Worm (Caenorhabditis elegans): ENCODE measurements around the gene clec-65.
A peak's percentile ranks its signal among the peaks of the same experiment; 100 is the strongest.

clec-65 gene

DNA sequence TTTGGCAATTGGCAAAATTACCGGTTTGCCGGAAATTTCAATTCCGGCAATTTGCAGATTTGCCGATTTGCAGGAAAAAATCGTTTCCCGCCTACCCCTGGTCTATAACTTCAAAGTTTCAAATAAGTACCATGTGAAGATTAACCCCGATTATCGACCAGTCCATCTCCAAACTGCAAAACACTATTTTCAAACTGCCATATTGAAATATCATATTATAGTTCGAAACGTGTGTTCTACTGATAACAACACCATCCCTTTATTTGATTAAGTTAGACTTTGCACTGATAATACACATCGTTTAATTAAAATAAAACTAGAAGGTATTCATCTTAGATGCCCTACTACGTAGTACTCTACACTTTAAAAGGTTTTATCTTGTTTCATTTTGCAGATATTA lies 29.0 kb downstream of the clec-65 start:
- no peak for TF ChIP-seq F13C5.2 (tag; optimal IDR thresholded peaks at IDR 0.05)
- no peak for TF ChIP-seq pes-1 (GFP tag; IDR thresholded peaks at IDR 0.05)
- no peak for TF ChIP-seq hnd-1 (tag; optimal IDR thresholded peaks at IDR 0.05)
- TF ChIP-seq sea-1 (GFP tag; conservative IDR thresholded peaks at IDR 0.05): no peak
- no peak for TF ChIP-seq hmg-4 (GFP tag; optimal IDR thresholded peaks at IDR 0.05)

DNA sequence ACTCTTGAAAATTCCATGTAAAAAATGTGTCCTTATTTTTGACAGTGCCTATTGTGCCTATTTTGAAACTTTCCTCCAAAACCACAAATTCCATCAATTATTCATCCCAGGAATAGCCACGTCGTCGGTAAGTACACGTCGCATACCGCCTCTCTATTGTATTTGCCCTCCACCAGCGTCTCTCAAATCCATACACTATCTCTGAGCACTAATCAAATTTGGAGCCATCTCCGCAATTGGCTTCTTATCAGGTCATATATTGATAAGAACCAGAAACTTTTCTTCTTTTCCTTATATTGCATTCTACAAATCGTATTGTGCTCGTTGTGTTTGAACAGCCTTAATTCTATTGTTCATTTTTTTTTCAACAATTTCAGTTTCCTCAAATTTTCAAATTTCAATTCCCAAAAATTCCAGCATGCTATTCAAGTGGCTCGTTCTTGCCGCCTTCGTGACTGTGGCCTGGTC lies 30.4 kb downstream of the clec-65 start, which contains the start of gene dct-18:
Gene dct-18, plus strand, starts transcription at position 418 of the 468 bp plus-strand sequence.
- TF ChIP-seq ets-7 (tag; optimal IDR thresholded peaks at IDR 0.05) (no peak), flt-1 (GFP tag; IDR thresholded peaks at IDR 0.05) (no peak)

- TF ChIP-seq hmbx-1 (tag; optimal IDR thresholded peaks at IDR 0.05): no peak
- TF ChIP-seq tra-4 (tag; optimal IDR thresholded peaks at IDR 0.05): no peak
- TF ChIP-seq B0310.2 (tag; optimal IDR thresholded peaks at IDR 0.05): no peak
- no peak for TF ChIP-seq pes-1 (GFP tag; IDR thresholded peaks at IDR 0.05)
- TF ChIP-seq ceh-36 (tag; optimal IDR thresholded peaks at IDR 0.05): no peak
- no peak for TF ChIP-seq hnd-1 (tag; optimal IDR thresholded peaks at IDR 0.05)
- TF ChIP-seq sea-1 (GFP tag; conservative IDR thresholded peaks at IDR 0.05): no peak
- TF ChIP-seq ceh-13 (GFP tag; optimal IDR thresholded peaks at IDR 0.05): no peak
- TF ChIP-seq scrt-1 (GFP tag; IDR thresholded peaks at IDR 0.05): no peak
- TF ChIP-seq hmg-4 (GFP tag; optimal IDR thresholded peaks at IDR 0.05): no peak
- no peak for TF ChIP-seq ets-7 (tag; optimal IDR thresholded peaks at IDR 0.05)
- TF ChIP-seq flt-1 (GFP tag; IDR thresholded peaks at IDR 0.05): no peak
- TF ChIP-seq ama-1 (optimal IDR thresholded peaks at IDR 0.05): no peak
Observed at ce11 chrII:12935259-12935658, 34.1 kb downstream of the clec-65 start, which contains the start of gene lips-9. Gene lips-9 (minus strand): TSS chrII:12935359.

ce11 chrII:12939161-12939560 lies 38.0 kb downstream of the clec-65 start:
- no peak for TF ChIP-seq tbx-11 (GFP tag; IDR thresholded peaks at IDR 0.05)

DNA sequence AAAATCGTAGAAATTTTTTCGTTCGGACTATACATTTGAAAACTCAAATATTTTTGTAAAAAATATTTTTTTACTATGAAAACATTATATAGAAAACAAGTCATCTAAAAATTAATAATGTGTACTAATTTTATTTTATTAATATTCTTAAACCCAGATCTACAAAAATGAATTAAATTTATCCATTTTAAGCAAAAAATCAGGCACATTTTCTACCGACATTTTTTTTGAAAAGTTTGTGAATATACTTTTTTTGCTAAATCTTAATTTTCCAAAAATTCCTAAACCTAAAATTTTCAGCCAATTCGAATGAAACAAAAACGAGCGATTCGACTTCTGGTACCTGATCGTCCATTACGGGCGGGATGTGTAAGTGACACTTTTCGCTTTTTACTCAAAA lies 38.7 kb downstream of the clec-65 start, which contains the start of gene arrd-10:
Gene arrd-10, plus strand, starts transcription at position 301 of the 400 bp plus-strand sequence.
- TF ChIP-seq pes-1 (GFP tag; IDR thresholded peaks at IDR 0.05) (no peak), tra-4 (tag; optimal IDR thresholded peaks at IDR 0.05) (no peak), hnd-1 (tag; optimal IDR thresholded peaks at IDR 0.05) (no peak), hmg-4 (GFP tag; optimal IDR thresholded peaks at IDR 0.05) (no peak), tbx-37 (GFP tag; conservative IDR thresholded peaks at IDR 0.05) (no peak), aly-1 (tag; optimal IDR thresholded peaks at IDR 0.05) (no peak), hmbx-1 (tag; optimal IDR thresholded peaks at IDR 0.05) (no peak), flt-1 (GFP tag; IDR thresholded peaks at IDR 0.05) (no peak), ceh-36 (tag; optimal IDR thresholded peaks at IDR 0.05) (no peak), tbx-11 (GFP tag; IDR thresholded peaks at IDR 0.05) (no peak), B0310.2 (tag; optimal IDR thresholded peaks at IDR 0.05) (no peak)

ce11 chrII:12942496-12942895 lies 41.4 kb downstream of the clec-65 start:
- TF ChIP-seq ceh-36 (tag; optimal IDR thresholded peaks at IDR 0.05) (no peak), tbx-11 (GFP tag; IDR thresholded peaks at IDR 0.05) (no peak), B0310.2 (tag; optimal IDR thresholded peaks at IDR 0.05) (no peak), scrt-1 (GFP tag; IDR thresholded peaks at IDR 0.05) (no peak), hnd-1 (tag; optimal IDR thresholded peaks at IDR 0.05) (no peak), sea-1 (GFP tag; conservative IDR thresholded peaks at IDR 0.05) (no peak), ceh-13 (GFP tag; optimal IDR thresholded peaks at IDR 0.05) (no peak), tra-4 (tag; optimal IDR thresholded peaks at IDR 0.05) (no peak), hmg-4 (GFP tag; optimal IDR thresholded peaks at IDR 0.05) (no peak), ama-1 (optimal IDR thresholded peaks at IDR 0.05) (no peak), ets-7 (tag; optimal IDR thresholded peaks at IDR 0.05) (no peak), hmbx-1 (tag; optimal IDR thresholded peaks at IDR 0.05) (no peak), pes-1 (GFP tag; IDR thresholded peaks at IDR 0.05) (no peak)

ce11 chrII:12944587-12945126 lies 43.5 kb downstream of the clec-65 start:
- TF ChIP-seq hmbx-1 (tag; optimal IDR thresholded peaks at IDR 0.05) (peak; percentile 66), hnd-1 (tag; optimal IDR thresholded peaks at IDR 0.05) (no peak), aly-1 (tag; optimal IDR thresholded peaks at IDR 0.05) (peak; percentile 56), F13C5.2 (tag; optimal IDR thresholded peaks at IDR 0.05) (peak; percentile 82), pes-1 (GFP tag; IDR thresholded peaks at IDR 0.05) (peak; percentile 80; the same call in 1 of the 2 replicates), tbx-37 (GFP tag; conservative IDR thresholded peaks at IDR 0.05) (peak; percentile 30; the same call in 1 of the 2 replicates), hmg-4 (GFP tag; optimal IDR thresholded peaks at IDR 0.05) (peak; percentile 85), flt-1 (GFP tag; IDR thresholded peaks at IDR 0.05) (peak; percentile 47; the same call in 1 of the 2 replicates), B0310.2 (tag; optimal IDR thresholded peaks at IDR 0.05) (peak; percentile 86), scrt-1 (GFP tag; IDR thresholded peaks at IDR 0.05) (peak; percentile 36; the same call in 1 of the 2 replicates), tbx-11 (GFP tag; IDR thresholded peaks at IDR 0.05) (peak; percentile 58), sea-1 (GFP tag; conservative IDR thresholded peaks at IDR 0.05) (0 out of 2 replicates have a peak, but pooled peaks have one; percentile 68), ceh-13 (GFP tag; optimal IDR thresholded peaks at IDR 0.05) (peak; percentile 21), tra-4 (tag; optimal IDR thresholded peaks at IDR 0.05) (peak; percentile 88), ama-1 (optimal IDR thresholded peaks at IDR 0.05) (peak; percentile 97), ets-7 (tag; optimal IDR thresholded peaks at IDR 0.05) (peak; percentile 48), ceh-36 (tag; optimal IDR thresholded peaks at IDR 0.05) (peak; percentile 69)

DNA sequence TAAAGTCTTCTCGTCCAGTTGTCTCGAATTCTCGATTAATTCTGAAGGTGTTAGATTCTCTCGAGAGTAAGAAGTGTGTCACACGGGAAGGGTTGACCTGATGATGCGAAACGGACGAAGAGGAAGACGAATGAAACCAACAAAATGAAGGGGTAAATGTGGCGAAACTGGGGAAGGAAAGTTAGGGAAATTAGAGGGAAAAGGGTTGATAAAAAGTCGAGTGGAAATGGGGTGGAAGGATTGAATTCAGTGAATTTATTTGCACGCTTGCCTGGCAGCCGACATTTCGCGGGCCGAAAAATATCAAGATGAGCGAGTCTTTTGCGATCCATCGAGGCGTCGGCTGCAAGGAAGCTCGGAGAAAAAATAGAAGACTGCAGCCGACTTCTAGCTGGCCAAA lies 47.0 kb downstream of the clec-65 start, which contains the start of gene F58G1.7:
Gene F58G1.7, minus strand, starts transcription at position 101 of the 400 bp plus-strand sequence.
- TF ChIP-seq F13C5.2 (tag; optimal IDR thresholded peaks at IDR 0.05) (no peak), B0310.2 (tag; optimal IDR thresholded peaks at IDR 0.05) (no peak), scrt-1 (GFP tag; IDR thresholded peaks at IDR 0.05) (no peak), hnd-1 (tag; optimal IDR thresholded peaks at IDR 0.05) (no peak), aly-1 (tag; optimal IDR thresholded peaks at IDR 0.05) (no peak), hmbx-1 (tag; optimal IDR thresholded peaks at IDR 0.05) (no peak), tra-4 (tag; optimal IDR thresholded peaks at IDR 0.05) (no peak), hmg-4 (GFP tag; optimal IDR thresholded peaks at IDR 0.05) (no peak), sea-1 (GFP tag; conservative IDR thresholded peaks at IDR 0.05) (no peak), ama-1 (optimal IDR thresholded peaks at IDR 0.05) (no peak), tbx-37 (GFP tag; conservative IDR thresholded peaks at IDR 0.05) (no peak), ceh-13 (GFP tag; optimal IDR thresholded peaks at IDR 0.05) (no peak), tbx-11 (GFP tag; IDR thresholded peaks at IDR 0.05) (no peak)
